Worm (Caenorhabditis elegans) whole organism, mixed stage, embryonic: Measurements from ENCODE around the gene W02B3.4.

Experiments
- elt-1 ChIP-seq: sonication (generic microtip); optimal IDR thresholded peaks from 2 replicates; lab custom pipeline; 2017; ENCODE audit warnings: missing genetic modification characterization, mild to moderate bottlenecking, missing compliant biosample characterization, antibody characterized with exemption, moderate library complexity, borderline replicate concordance; ENCODE audit not compliant: insufficient read depth
- lsy-2 ChIP-seq: fragments of 150-350 bp; optimal IDR thresholded peaks from 2 replicates; lab custom pipeline; 2014; ENCODE audit warnings: missing biosample characterization, missing genetic modification characterization
- mep-1 ChIP-seq: fragments of 150-350 bp; optimal IDR thresholded peaks from 2 replicates; lab custom pipeline; 2017; ENCODE audit warnings: missing biosample characterization, missing genetic modification reagents, missing genetic modification characterization, inconsistent platforms
- nhr-12 ChIP-seq: fragments of 150-350 bp; optimal IDR thresholded peaks from 2 replicates; lab custom pipeline; 2014; ENCODE audit warnings: missing biosample characterization, missing genetic modification characterization
- nhr-237 ChIP-seq: fragments of 150-350 bp; optimal IDR thresholded peaks from 2 replicates; lab custom pipeline; 2014; ENCODE audit warnings: missing biosample characterization, missing genetic modification characterization
- sem-2 ChIP-seq: fragments of 200-800 bp; sonication (Bioruptor generic); optimal IDR thresholded peaks from 2 replicates; lab custom pipeline; 2018; ENCODE audit warnings: mild to moderate bottlenecking, missing genetic modification characterization, missing compliant biosample characterization
- snpc-4 ChIP-seq: fragments of 150-350 bp; optimal IDR thresholded peaks from 2 replicates; lab custom pipeline; 2014; ENCODE audit warnings: missing biosample characterization, missing genetic modification characterization
- unc-39 ChIP-seq: fragments of 150-350 bp; optimal IDR thresholded peaks from 2 replicates; lab custom pipeline; 2014; ENCODE audit warnings: missing biosample characterization, missing genetic modification characterization
- unc-62 ChIP-seq: fragments of 150-350 bp; optimal IDR thresholded peaks from 2 replicates; lab custom pipeline; 2014; ENCODE audit warnings: missing biosample characterization, missing genetic modification reagents, missing genetic modification characterization

DNA sequence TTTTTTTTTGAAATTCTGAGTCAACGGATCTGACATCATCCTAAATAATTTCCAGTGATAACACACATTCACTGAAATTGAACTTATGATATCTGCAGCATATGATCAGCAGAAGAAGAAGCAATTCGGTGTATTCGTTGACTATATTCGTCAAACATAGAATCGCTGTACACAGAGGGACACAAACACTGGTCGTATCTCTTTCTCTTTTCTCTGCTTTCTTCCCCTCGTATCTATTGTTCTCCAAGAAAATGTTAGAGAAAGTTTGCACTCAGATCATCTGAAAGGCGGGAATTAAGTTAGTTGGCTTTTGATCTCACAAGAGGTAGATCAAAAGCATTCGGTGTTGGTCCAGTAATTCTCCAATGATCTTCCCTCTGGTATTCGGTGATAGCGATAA lies 32.7 kb downstream of the W02B3.4 start:
- TF ChIP-seq unc-62 (no peak), nhr-12 (tag; lab: Kevin White, UChicago) (no peak), elt-1 (no peak), sem-2 (no peak), nhr-237 (tag; lab: Kevin White, UChicago) (no peak), unc-39 (tag; lab: Kevin White, UChicago) (no peak), snpc-4 (tag; lab: Kevin White, UChicago) (no peak), mep-1 (tag; lab: Kevin White, UChicago) (no peak), lsy-2 (tag; lab: Kevin White, UChicago) (no peak)
